Fruit fly (Drosophila melanogaster): ENCODE results near the gene Ugt302K1.

- TF ChIP-seq CG8632 (GFP tag; optimal IDR thresholded peaks at IDR 0.05): no peak
- TF ChIP-seq CG9139 (GFP tag; optimal IDR thresholded peaks at IDR 0.05): no peak
- TF ChIP-seq Lpt (GFP tag; optimal IDR thresholded peaks at IDR 0.05): no peak
- no peak for TF ChIP-seq Blimp-1 (GFP tag; optimal IDR thresholded peaks at IDR 0.05)
- TF ChIP-seq Hr38 (GFP tag; optimal IDR thresholded peaks at IDR 0.05): no peak
- no peak for TF ChIP-seq CG10669 (GFP tag; optimal IDR thresholded peaks at IDR 0.05)
- no peak for TF ChIP-seq Ets21C (GFP tag; optimal IDR thresholded peaks at IDR 0.05)
- TF ChIP-seq cyc (GFP tag; optimal IDR thresholded peaks at IDR 0.05): no peak
- TF ChIP-seq achi (GFP tag; optimal IDR thresholded peaks at IDR 0.05): no peak
- TF ChIP-seq Hr4 (GFP tag; optimal IDR thresholded peaks at IDR 0.05): no peak
- TF ChIP-seq CG4318 (GFP tag; optimal IDR thresholded peaks at IDR 0.05): no peak
- TF ChIP-seq ss (GFP tag; optimal IDR thresholded peaks at IDR 0.05): no peak
Observed at dm6 chr3R:11165974-11166373, 12.3 kb upstream of the Ugt302K1 start, which contains the start of gene Ugt35E1.

All from whole organism, prepupa.